Fruit fly (Drosophila melanogaster) whole organism, embryonic: ENCODE measurements around the gene ACXB.

Experiments
- CG6689 ChIP-seq: fragments of 200-800 bp; sonication (Bioruptor generic); IDR thresholded peaks from 2 replicates; pipeline ENCODE4 v1.3.6; 2022; ENCODE audit warnings: missing biosample characterization, missing genetic modification characterization
- GATAe ChIP-seq: fragments of 200-800 bp; sonication (Bioruptor generic); conservative IDR thresholded peaks from 2 replicates; pipeline ENCODE4 v1.3.6; 2022; ENCODE audit warnings: missing biosample characterization, missing genetic modification characterization

- TF ChIP-seq GATAe (GFP tag; lab: Robert Waterston, UW) (no peak), CG6689 (GFP tag; lab: Robert Waterston, UW) (no peak)
Measured at dm6 chr2L:12880429-12880828, 36.2 kb upstream of the ACXB start.
